Worm (Caenorhabditis elegans): ENCODE results near the gene F20D6.8.
A peak's percentile ranks its signal among the peaks of the same experiment; 100 is the strongest.

Gene F20D6.8

ce11 chrV:8210527-8210926 lies 42.5 kb upstream of the F20D6.8 start:
- TF ChIP-seq unc-62 (GFP tag; optimal IDR thresholded peaks at IDR 0.05 in 1 of 2) (peak in 1 of 2 experiments; percentile 91), unc-62 (tag; optimal IDR thresholded peaks at IDR 0.05) (no peak), lsy-2 (tag; optimal IDR thresholded peaks at IDR 0.05) (peak in 1 of 2 experiments; percentile 38), hmg-1.1 (GFP tag; IDR thresholded peaks at IDR 0.05) (no peak), aha-1 (tag) (peak; percentile 41)

ce11 chrV:8206931-8207330 lies 38.9 kb upstream of the F20D6.8 start, which contains the start of gene timp-1:
TSS of gene timp-1 (plus strand) at chrV:8207235.
- TF ChIP-seq madf-9 (GFP tag; conservative IDR thresholded peaks at IDR 0.05) (no peak), daf-12 (tag; optimal IDR thresholded peaks at IDR 0.05) (no peak), nhr-76 (tag; optimal IDR thresholded peaks at IDR 0.05) (no peak), spr-3 (GFP tag; optimal IDR thresholded peaks at IDR 0.05) (no peak), unc-62 (GFP tag; optimal IDR thresholded peaks at IDR 0.05 in 1 of 2) (no peak), unc-62 (tag; optimal IDR thresholded peaks at IDR 0.05) (no peak)

ce11 chrV:8203085-8203643 lies 35.1 kb upstream of the F20D6.8 start, which contains the start of gene cest-17:
TSS of gene cest-17 (plus strand) at chrV:8203332.
- no peak for TF ChIP-seq ceh-82 (tag; optimal IDR thresholded peaks at IDR 0.05)
- TF ChIP-seq mep-1 (tag; optimal IDR thresholded peaks at IDR 0.05), result peak; percentile 5
- peak; percentile 36 for TF ChIP-seq dve-1 (tag; optimal IDR thresholded peaks at IDR 0.05; ENCODE audit: insufficient read depth)
- peak; percentile 11 for TF ChIP-seq mes-2 (tag; optimal IDR thresholded peaks at IDR 0.05; ENCODE audit: poor library complexity, severe bottlenecking)
- peak in 1 of 2 experiments; percentile 57 for TF ChIP-seq unc-62 (GFP tag; optimal IDR thresholded peaks at IDR 0.05 in 1 of 2)
- TF ChIP-seq unc-62 (tag; optimal IDR thresholded peaks at IDR 0.05), result no peak
- no peak for TF ChIP-seq fkh-10 (GFP tag; optimal IDR thresholded peaks at IDR 0.05)
- TF ChIP-seq T26A8.4 (GFP tag; IDR thresholded peaks at IDR 0.05), result no peak
- no peak for TF ChIP-seq Y75B8A.6 (GFP tag; IDR thresholded peaks at IDR 0.05)
- TF ChIP-seq lir-3 (tag; optimal IDR thresholded peaks at IDR 0.05), result no peak
- no peak for TF ChIP-seq ztf-7 (tag; optimal IDR thresholded peaks at IDR 0.05)
- peak; percentile 28 for TF ChIP-seq nhr-28 (tag; optimal IDR thresholded peaks at IDR 0.05)
- TF ChIP-seq aha-1 (tag), result no peak
- peak; percentile 8 for TF ChIP-seq hlh-11 (tag; optimal IDR thresholded peaks at IDR 0.05)
- peak; percentile 37 for TF ChIP-seq nhr-6 (tag; optimal IDR thresholded peaks at IDR 0.05)
- no peak for TF ChIP-seq Y105C5A.15 (GFP tag; IDR thresholded peaks at IDR 0.05)
- TF ChIP-seq daf-16 (GFP tag; optimal IDR thresholded peaks at IDR 0.05), result no peak
- peak; percentile 71 for TF ChIP-seq daf-16 (tag; optimal IDR thresholded peaks at IDR 0.05)

ce11 chrV:8201229-8201858 lies 33.3 kb upstream of the F20D6.8 start, which contains the start of gene cri-2:
TSS of gene cri-2 (plus strand) at chrV:8201808.
- TF ChIP-seq duxl-1 (tag; optimal IDR thresholded peaks at IDR 0.05; ENCODE audit: poor library complexity) (no peak), lin-29 (GFP tag; IDR thresholded peaks at IDR 0.05) (no peak), dve-1 (tag; optimal IDR thresholded peaks at IDR 0.05; ENCODE audit: insufficient read depth) (peak; percentile 46), Y48G9A.11 (GFP tag; IDR thresholded peaks at IDR 0.05) (no peak), daf-16 (GFP tag; optimal IDR thresholded peaks at IDR 0.05) (peak in 1 of 2 experiments; percentile 76), daf-16 (tag; optimal IDR thresholded peaks at IDR 0.05) (no peak), nhr-6 (tag; optimal IDR thresholded peaks at IDR 0.05) (peak; percentile 13), T20F7.1 (GFP tag; optimal IDR thresholded peaks at IDR 0.05) (peak; percentile 30), aha-1 (tag) (peak; percentile 46), nhr-28 (tag; optimal IDR thresholded peaks at IDR 0.05) (peak; percentile 39), hlh-11 (tag; optimal IDR thresholded peaks at IDR 0.05) (peak; percentile 19)

- TF ChIP-seq ctbp-1 (GFP tag; IDR thresholded peaks at IDR 0.05) (no peak), hlh-11 (tag; optimal IDR thresholded peaks at IDR 0.05) (peak; percentile 5), lin-38 (GFP tag; IDR thresholded peaks at IDR 0.05) (no peak), daf-16 (GFP tag; optimal IDR thresholded peaks at IDR 0.05) (no peak), daf-16 (tag; optimal IDR thresholded peaks at IDR 0.05) (peak; percentile 19)
Observed at ce11 chrV:8198994-8199393, 30.9 kb upstream of the F20D6.8 start, which contains the start of gene F20D6.11. TSS of gene F20D6.11 (minus strand) at chrV:8199094.

All from whole organism, L4 larva.